Worm (Caenorhabditis elegans) whole organism, L2 larva: ENCODE results near the gene T10B5.7.

Experiments used
- C34F6.9 ChIP-seq: fragments of 150-350 bp; optimal IDR thresholded peaks from 2 replicates; lab custom pipeline; 2014; ENCODE audit warnings: missing biosample characterization, missing genetic modification characterization
- F13H6.1 ChIP-seq: sonication (generic microtip); optimal IDR thresholded peaks from 2 replicates; lab custom pipeline; 2016; ENCODE audit warnings: missing genetic modification characterization, missing compliant biosample characterization
- R02D3.7 ChIP-seq: fragments of 150-350 bp; optimal IDR thresholded peaks from 2 replicates; lab custom pipeline; 2014; ENCODE audit warnings: missing biosample characterization, missing genetic modification characterization
- Y55F3AM.14 ChIP-seq: fragments of 200-800 bp; sonication (Bioruptor generic); optimal IDR thresholded peaks from 2 replicates; lab custom pipeline; 2018; ENCODE audit warnings: mild to moderate bottlenecking, missing genetic modification characterization, missing compliant biosample characterization
- ZK546.5 ChIP-seq: sonication (generic microtip); optimal IDR thresholded peaks from 2 replicates; lab custom pipeline; 2017; ENCODE audit warnings: missing biosample characterization, missing genetic modification characterization
- alr-1 ChIP-seq: fragments of 150-350 bp; optimal IDR thresholded peaks from 2 replicates; lab custom pipeline; 2014; ENCODE audit warnings: missing biosample characterization, missing genetic modification characterization
- aly-2 ChIP-seq: fragments of 150-350 bp; optimal IDR thresholded peaks from 2 replicates; lab custom pipeline; 2014; ENCODE audit warnings: missing biosample characterization, missing genetic modification characterization
- ama-1 ChIP-seq: fragments of 150-350 bp; optimal IDR thresholded peaks from 2 replicates; lab custom pipeline; 2018; ENCODE audit warnings: inconsistent platforms
- blmp-1 ChIP-seq: sonication (generic microtip); optimal IDR thresholded peaks from 2 replicates; lab custom pipeline; 2017; ENCODE audit warnings: missing genetic modification characterization, mild to moderate bottlenecking, missing compliant biosample characterization, antibody characterized with exemption, moderate library complexity; ENCODE audit not compliant: insufficient read depth
- ceh-16 ChIP-seq: fragments of 150-350 bp; optimal IDR thresholded peaks from 2 replicates; lab custom pipeline; 2014; ENCODE audit warnings: missing biosample characterization, missing genetic modification characterization
- ceh-82 ChIP-seq: fragments of 150-350 bp; optimal IDR thresholded peaks from 2 replicates; lab custom pipeline; 2014; ENCODE audit warnings: missing biosample characterization, missing genetic modification characterization
- crh-2 ChIP-seq: sonication (generic microtip); optimal IDR thresholded peaks from 2 replicates; lab custom pipeline; 2017; ENCODE audit warnings: missing biosample characterization, missing genetic modification characterization
- dmd-4 ChIP-seq: sonication (generic microtip); optimal IDR thresholded peaks from 2 replicates; lab custom pipeline; 2017; ENCODE audit warnings: missing biosample characterization, missing genetic modification characterization
- egl-27 ChIP-seq: sonication (generic microtip); optimal IDR thresholded peaks from 3 replicates; lab custom pipeline; 2017; ENCODE audit warnings: missing biosample characterization, missing genetic modification reagents, missing genetic modification characterization
- elt-1 ChIP-seq: fragments of 150-350 bp; optimal IDR thresholded peaks from 2 replicates; lab custom pipeline; 2014; ENCODE audit warnings: missing biosample characterization, missing genetic modification characterization
- elt-3 ChIP-seq: sonication (generic microtip); optimal IDR thresholded peaks from 2 replicates; lab custom pipeline; 2017; ENCODE audit warnings: missing biosample characterization, missing genetic modification characterization
- fos-1 ChIP-seq: fragments of 150-350 bp; optimal IDR thresholded peaks from 2 replicates; lab custom pipeline; 2014; ENCODE audit warnings: missing biosample characterization, missing genetic modification characterization
- gmeb-1 ChIP-seq: fragments of 150-350 bp; optimal IDR thresholded peaks from 2 replicates; lab custom pipeline; 2014; ENCODE audit warnings: missing biosample characterization, missing genetic modification characterization
- lin-11 ChIP-seq: fragments of 150-350 bp; sonication (generic microtip); optimal IDR thresholded peaks from 2 replicates; lab custom pipeline; 2014; ENCODE audit warnings: missing biosample characterization, missing genetic modification characterization, inconsistent platforms, mixed read lengths
- lin-13 ChIP-seq: fragments of 150-350 bp; optimal IDR thresholded peaks from 2 replicates; lab custom pipeline; 2014; ENCODE audit warnings: missing biosample characterization, missing genetic modification reagents, missing genetic modification characterization
- lsy-2 ChIP-seq, 2 experiments: fragments of 150-350 bp in 1 of 2; sonication (generic microtip) in 1 of 2; optimal IDR thresholded peaks; 2 replicates each; lab custom pipeline; 2014 to 2017; ENCODE audit warnings: missing biosample characterization in 2 of 2, missing genetic modification characterization in 2 of 2
- mbf-1 ChIP-seq: sonication (generic microtip); optimal IDR thresholded peaks from 2 replicates; lab custom pipeline; 2017; ENCODE audit warnings: missing biosample characterization, missing genetic modification characterization
- mdl-1 ChIP-seq, 2 experiments: fragments of 150-350 bp in 1 of 2; sonication (generic microtip) in 1 of 2; optimal IDR thresholded peaks; 2 replicates each; lab custom pipeline; 2017; ENCODE audit warnings: missing biosample characterization in 2 of 2, missing genetic modification characterization in 2 of 2
- nhr-10 ChIP-seq: sonication (generic microtip); optimal IDR thresholded peaks from 2 replicates; lab custom pipeline; 2017; ENCODE audit warnings: missing biosample characterization, missing genetic modification characterization
- nhr-11 ChIP-seq: fragments of 150-350 bp; optimal IDR thresholded peaks from 2 replicates; lab custom pipeline; 2014; ENCODE audit warnings: missing biosample characterization, missing genetic modification characterization
- nhr-12 ChIP-seq: fragments of 150-350 bp; optimal IDR thresholded peaks from 2 replicates; lab custom pipeline; 2014; ENCODE audit warnings: missing biosample characterization, missing genetic modification characterization
- nhr-129 ChIP-seq: fragments of 150-350 bp; optimal IDR thresholded peaks from 2 replicates; lab custom pipeline; 2014; ENCODE audit warnings: missing biosample characterization, missing genetic modification characterization
- nhr-21 ChIP-seq: fragments of 150-350 bp; optimal IDR thresholded peaks from 2 replicates; lab custom pipeline; 2014; ENCODE audit warnings: missing biosample characterization, missing genetic modification characterization
- nhr-23 ChIP-seq: fragments of 150-350 bp; optimal IDR thresholded peaks from 2 replicates; lab custom pipeline; 2014; ENCODE audit warnings: missing biosample characterization, missing genetic modification reagents, missing genetic modification characterization
- nhr-237 ChIP-seq: fragments of 150-350 bp; optimal IDR thresholded peaks from 2 replicates; lab custom pipeline; 2014; ENCODE audit warnings: missing biosample characterization, missing genetic modification characterization
- nhr-25 ChIP-seq: fragments of 150-350 bp; sonication (generic microtip); optimal IDR thresholded peaks from 3 replicates; lab custom pipeline; 2014; ENCODE audit warnings: missing biosample characterization, missing genetic modification characterization
- nhr-6 ChIP-seq: fragments of 150-350 bp; optimal IDR thresholded peaks from 2 replicates; lab custom pipeline; 2014; ENCODE audit warnings: missing biosample characterization, missing genetic modification characterization
- peb-1 ChIP-seq: fragments of 150-350 bp; optimal IDR thresholded peaks from 2 replicates; lab custom pipeline; 2014; ENCODE audit warnings: missing biosample characterization, missing genetic modification characterization
- skn-1 ChIP-seq: sonication (generic microtip); optimal IDR thresholded peaks from 2 replicates; lab custom pipeline; 2017; ENCODE audit warnings: missing biosample characterization, missing genetic modification characterization
- sma-3 ChIP-seq: sonication (generic microtip); optimal IDR thresholded peaks from 2 replicates; lab custom pipeline; 2016; ENCODE audit warnings: missing genetic modification reagents, missing genetic modification characterization, missing compliant biosample characterization
- sma-9 ChIP-seq, 2 experiments: fragments of 150-350 bp in 1 of 2; sonication (generic microtip) in 1 of 2; optimal IDR thresholded peaks; 2 replicates each; lab custom pipeline; 2014 to 2016; ENCODE audit warnings: missing genetic modification characterization in 2 of 2, mild to moderate bottlenecking in 1 of 2, missing biosample characterization in 1 of 2, missing compliant biosample characterization in 1 of 2, missing genetic modification reagents in 1 of 2, moderate library complexity in 1 of 2
- snpc-4 ChIP-seq: fragments of 150-350 bp; optimal IDR thresholded peaks from 2 replicates; lab custom pipeline; 2014; ENCODE audit warnings: missing biosample characterization, missing genetic modification characterization
- unc-39 ChIP-seq: fragments of 150-350 bp; optimal IDR thresholded peaks from 2 replicates; lab custom pipeline; 2014; ENCODE audit warnings: missing biosample characterization, missing genetic modification characterization
- unc-55 ChIP-seq: fragments of 150-350 bp; sonication (generic microtip); optimal IDR thresholded peaks from 3 replicates; lab custom pipeline; 2014; ENCODE audit warnings: missing biosample characterization, missing genetic modification reagents, missing genetic modification characterization
- unc-62 ChIP-seq: fragments of 150-350 bp; optimal IDR thresholded peaks from 2 replicates; lab custom pipeline; 2014; ENCODE audit warnings: missing biosample characterization, missing genetic modification reagents, missing genetic modification characterization
- zag-1 ChIP-seq: fragments of 150-350 bp; optimal IDR thresholded peaks from 2 replicates; lab custom pipeline; 2014; ENCODE audit warnings: missing biosample characterization, missing genetic modification characterization
- ztf-1 ChIP-seq: fragments of 200-800 bp; sonication (Bioruptor generic); conservative IDR thresholded peaks from 2 replicates; pipeline ENCODE4 v1.3.6; 2022; ENCODE audit warnings: missing genetic modification characterization, missing compliant biosample characterization
- ztf-11 ChIP-seq: sonication (generic microtip); optimal IDR thresholded peaks from 2 replicates; lab custom pipeline; 2017; ENCODE audit warnings: missing biosample characterization, missing genetic modification characterization
- ztf-4 ChIP-seq: fragments of 150-350 bp; optimal IDR thresholded peaks from 2 replicates; lab custom pipeline; 2014; ENCODE audit warnings: missing biosample characterization, missing genetic modification characterization

Gene T10B5.7

ce11 chrV:1820016-1820415 is 26.0 kb upstream of the T10B5.7 start:
- TF ChIP-seq ceh-16 (no peak), unc-55 (GFP tag; lab: Kevin White, UChicago) (no peak), sma-9 (GFP tag; optimal IDR thresholded peaks at IDR 0.05; lab: Kevin White, UChicago) (no peak), sma-9 (tag; optimal IDR thresholded peaks at IDR 0.05; lab: Kevin White, UChicago) (no peak), gmeb-1 (tag; lab: Kevin White, UChicago) (no peak), sma-3 (no peak), lin-11 (no peak), ztf-1 (no peak), mbf-1 (tag; lab: Kevin White, UChicago) (no peak), fos-1 (tag; lab: Kevin White, UChicago) (no peak), ztf-4 (tag; lab: Kevin White, UChicago) (no peak), nhr-21 (tag; lab: Kevin White, UChicago) (no peak), dmd-4 (tag; lab: Kevin White, UChicago) (no peak), snpc-4 (no peak), elt-3 (no peak), zag-1 (no peak), nhr-129 (tag; lab: Kevin White, UChicago) (no peak), C34F6.9 (no peak), egl-27 (tag; lab: Kevin White, UChicago) (no peak)
- TF ChIP-seq, all 48 proteins: peak for 0

ce11 chrV:1820749-1821148 is 25.3 kb upstream of the T10B5.7 start:
- TF ChIP-seq nhr-25 = no peak
- no peak for TF ChIP-seq zag-1
- no peak for TF ChIP-seq nhr-129 (tag; lab: Kevin White, UChicago)
- TF ChIP-seq Y55F3AM.14 (GFP tag; lab: Kevin White, UChicago) = no peak
- TF ChIP-seq dmd-4 (tag; lab: Kevin White, UChicago) = no peak
- TF ChIP-seq C34F6.9 = no peak
- TF ChIP-seq R02D3.7 (tag; lab: Kevin White, UChicago) = no peak

- TF ChIP-seq mdl-1 (tag; optimal IDR thresholded peaks at IDR 0.05; lab: Kevin White, UChicago) (no peak), nhr-21 (tag; lab: Kevin White, UChicago) (no peak), ceh-82 (no peak), crh-2 (tag; lab: Kevin White, UChicago) (peak; percentile 34), sma-3 (peak; percentile 23), nhr-12 (tag; lab: Kevin White, UChicago) (no peak), R02D3.7 (tag; lab: Kevin White, UChicago) (no peak), ztf-11 (tag; lab: Kevin White, UChicago) (no peak), alr-1 (tag; lab: Kevin White, UChicago) (no peak), nhr-237 (tag; lab: Kevin White, UChicago) (no peak), nhr-10 (tag; lab: Kevin White, UChicago) (no peak), ceh-16 (no peak), snpc-4 (no peak), dmd-4 (tag; lab: Kevin White, UChicago) (no peak), unc-62 (no peak), lin-13 (GFP tag; lab: Kevin White, UChicago) (no peak), ZK546.5 (tag; lab: Kevin White, UChicago) (no peak), unc-55 (GFP tag; lab: Kevin White, UChicago) (peak; percentile 45), unc-39 (tag; lab: Kevin White, UChicago) (no peak), nhr-23 (no peak), ama-1 (lab: Kevin White, UChicago) (no peak), nhr-11 (no peak), aly-2 (tag; lab: Kevin White, UChicago) (no peak), egl-27 (tag; lab: Kevin White, UChicago) (no peak), Y55F3AM.14 (GFP tag; lab: Kevin White, UChicago) (no peak), elt-3 (no peak), nhr-6 (tag; lab: Kevin White, UChicago) (no peak), fos-1 (tag; lab: Kevin White, UChicago) (no peak), mbf-1 (tag; lab: Kevin White, UChicago) (no peak), F13H6.1 (tag; lab: Kevin White, UChicago) (peak; percentile 10), peb-1 (no peak), skn-1 (no peak), nhr-129 (tag; lab: Kevin White, UChicago) (peak; percentile 30), nhr-25 (no peak), lsy-2 (tag; optimal IDR thresholded peaks at IDR 0.05; lab: Kevin White, UChicago) (peak in 1 of 2 experiments; percentile 35), sma-9 (GFP tag; optimal IDR thresholded peaks at IDR 0.05; lab: Kevin White, UChicago) (no peak), sma-9 (tag; optimal IDR thresholded peaks at IDR 0.05; lab: Kevin White, UChicago) (no peak), C34F6.9 (peak; percentile 23), gmeb-1 (tag; lab: Kevin White, UChicago) (peak; percentile 56), blmp-1 (tag; lab: Kevin White, UChicago) (no peak), lin-11 (peak; percentile 48), elt-1 (no peak), zag-1 (no peak)
Measured at ce11 chrV:1821287-1821686, 24.7 kb upstream of the T10B5.7 start, which contains the start of the genes gly-7 and mrpl-39. Gene gly-7, minus strand, starts transcription at chrV:1821323. Gene mrpl-39, plus strand, starts transcription at chrV:1821579.
